Worm (Caenorhabditis elegans): Measurements from ENCODE around the gene Y45F10B.13.

DNA sequence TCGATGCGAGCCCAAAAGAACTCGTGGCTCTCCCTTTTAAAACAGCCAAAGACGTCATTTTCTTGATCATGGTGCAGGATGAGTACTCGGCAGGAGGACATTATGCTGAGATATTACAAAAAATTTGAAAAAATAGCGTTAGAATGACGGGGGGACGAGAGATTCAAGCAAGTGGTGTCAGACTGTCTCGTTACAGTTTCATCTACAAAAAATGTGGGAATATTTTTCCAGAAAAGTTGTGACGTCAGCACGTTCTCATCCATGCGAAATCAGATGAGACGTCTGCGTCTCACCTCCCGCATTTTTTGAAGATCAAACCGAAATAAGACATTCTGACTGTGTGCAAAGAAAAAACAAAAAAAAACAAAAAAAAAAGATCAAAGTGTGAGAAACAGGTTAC is 21.4 kb downstream of the Y45F10B.13 start, which contains the start of gene rsd-2:
- no peak for TF ChIP-seq snpc-4 (tag; optimal IDR thresholded peaks at IDR 0.05)
- no peak for TF ChIP-seq ztf-4 (tag; optimal IDR thresholded peaks at IDR 0.05)
- no peak for TF ChIP-seq ztf-11 (tag; optimal IDR thresholded peaks at IDR 0.05)
- TF ChIP-seq nhr-77 (tag; optimal IDR thresholded peaks at IDR 0.05) = no peak
- TF ChIP-seq ztf-1 (GFP tag; conservative IDR thresholded peaks at IDR 0.05) = no peak
- no peak for TF ChIP-seq unc-55 (GFP tag; optimal IDR thresholded peaks at IDR 0.05)
- TF ChIP-seq nhr-12 (tag; optimal IDR thresholded peaks at IDR 0.05) = no peak
- TF ChIP-seq lin-13 (GFP tag; optimal IDR thresholded peaks at IDR 0.05) = no peak
- no peak for TF ChIP-seq mdl-1 (tag; optimal IDR thresholded peaks at IDR 0.05)
- TF ChIP-seq lin-39 (tag; optimal IDR thresholded peaks at IDR 0.05) = no peak

All from whole organism, L2 larva.